Fruit fly (Drosophila melanogaster) whole organism: Measurements from ENCODE around the gene Pgm1.

Source experiments
- CG8478 ChIP-seq: fragments of >200 bp; optimal IDR thresholded peaks from 2 replicates; lab custom pipeline; 2018; ENCODE audit warnings: inconsistent platforms
- EcR ChIP-seq, 2 experiments: fragments of >200 bp; optimal IDR thresholded peaks; 2 replicates each; lab custom pipeline; 2017; ENCODE audit warnings: missing biosample characterization in 2 of 2, missing genetic modification characterization in 2 of 2, missing genetic modification reagents in 2 of 2

- TF ChIP-seq EcR (GFP tag; optimal IDR thresholded peaks at IDR 0.05; lab: Kevin White, UChicago) (no peak), CG8478 (no peak)
Observed at dm6 chr3L:16097393-16097884, 30.9 kb downstream of the Pgm1 start, which contains the start of the genes CG13074 and ATPsynbetaL.
